ENCODE assay signal across 1 worm cellular context in genomic region chrII:6491817-6492452, ce11.
TF ChIP-seq lines count a peak whose summit lies in the region.

TSS of gene T28D9.11 (minus strand) at chrII:6491993.
TSS of gene T28D9.1 (plus strand) at chrII:6492402.

TF ChIP-seq in whole organism, L4 larva, 104 proteins besides CTCF, POLR2A, EP300 and RAD21 (continued from another document):
- TF ChIP-seq nhr-102 (tag; optimal IDR thresholded peaks at IDR 0.05; lab: Kevin White, UChicago): no peak
- TF ChIP-seq mdl-1 (tag; optimal IDR thresholded peaks at IDR 0.05; lab: Kevin White, UChicago): peak in 1 of 2 experiments; percentile 27
- TF ChIP-seq spr-1 (tag; optimal IDR thresholded peaks at IDR 0.05; lab: Kevin White, UChicago): peak; percentile 4
- no peak for TF ChIP-seq nhr-6 (tag; optimal IDR thresholded peaks at IDR 0.05; lab: Kevin White, UChicago)
- no peak for TF ChIP-seq saeg-2 (GFP tag; IDR thresholded peaks at IDR 0.05; lab: Robert Waterston, UW)
- TF ChIP-seq lin-38 (GFP tag; IDR thresholded peaks at IDR 0.05; lab: Robert Waterston, UW): peak; percentile 44
- TF ChIP-seq F26F4.8 (GFP tag; conservative IDR thresholded peaks at IDR 0.05; lab: Robert Waterston, UW): no peak
- no peak for TF ChIP-seq ceh-28 (tag; optimal IDR thresholded peaks at IDR 0.05; lab: Kevin White, UChicago)
- no peak for TF ChIP-seq sdz-12 (GFP tag; optimal IDR thresholded peaks at IDR 0.05; lab: Kevin White, UChicago)
- TF ChIP-seq T20F7.1 (GFP tag; optimal IDR thresholded peaks at IDR 0.05; lab: Kevin White, UChicago): no peak
- TF ChIP-seq unc-62 (GFP tag; optimal IDR thresholded peaks at IDR 0.05 in 1 of 2; lab: Kevin White, UChicago): peak in 1 of 2 experiments; percentile 48
- TF ChIP-seq unc-62 (tag; optimal IDR thresholded peaks at IDR 0.05; lab: Kevin White, UChicago): no peak
- TF ChIP-seq unc-39 (tag; optimal IDR thresholded peaks at IDR 0.05; lab: Kevin White, UChicago): no peak
- peak; percentile 8 for TF ChIP-seq nhr-48 (tag; optimal IDR thresholded peaks at IDR 0.05; lab: Kevin White, UChicago)
- TF ChIP-seq zip-11 (GFP tag; IDR thresholded peaks at IDR 0.05; lab: Robert Waterston, UW): no peak
- no peak for TF ChIP-seq daf-8 (GFP tag; IDR thresholded peaks at IDR 0.05; lab: Robert Waterston, UW)
- no peak for TF ChIP-seq Y5F2A.4 (GFP tag; optimal IDR thresholded peaks at IDR 0.05; lab: Kevin White, UChicago)
- no peak for TF ChIP-seq arid-1 (GFP tag; conservative IDR thresholded peaks at IDR 0.05; lab: Robert Waterston, UW)
- TF ChIP-seq madf-5 (GFP tag; IDR thresholded peaks at IDR 0.05; lab: Robert Waterston, UW): 0 out of 4 replicates have a peak, but pooled peaks of 1 of the 2 experiments have one; percentile 32
- no peak for TF ChIP-seq spr-3 (GFP tag; optimal IDR thresholded peaks at IDR 0.05; lab: Kevin White, UChicago)
- TF ChIP-seq ces-1 (GFP tag; optimal IDR thresholded peaks at IDR 0.05; lab: Kevin White, UChicago): no peak
- peak; percentile 73 for TF ChIP-seq ctbp-1 (GFP tag; IDR thresholded peaks at IDR 0.05; lab: Robert Waterston, UW)
- TF ChIP-seq mes-2 (tag; optimal IDR thresholded peaks at IDR 0.05; lab: Kevin White, UChicago; ENCODE audit: poor library complexity, severe bottlenecking): peak; percentile 61
- TF ChIP-seq F49E8.2 (tag; optimal IDR thresholded peaks at IDR 0.05; lab: Kevin White, UChicago; ENCODE audit: borderline replicate concordance): no peak
- TF ChIP-seq F37D6.2 (tag; optimal IDR thresholded peaks at IDR 0.05; lab: Kevin White, UChicago): peak; percentile 71
- no peak for TF ChIP-seq attf-4 (tag; optimal IDR thresholded peaks at IDR 0.05; lab: Kevin White, UChicago)
- TF ChIP-seq lsy-2 (tag; optimal IDR thresholded peaks at IDR 0.05; lab: Kevin White, UChicago): peak; percentile 70 to 77
- no peak for TF ChIP-seq nhr-237 (tag; optimal IDR thresholded peaks at IDR 0.05; lab: Kevin White, UChicago)
- TF ChIP-seq nhr-42 (GFP tag; IDR thresholded peaks at IDR 0.05; lab: Robert Waterston, UW): peak; percentile 60; the same call in 1 of the 2 replicates
- no peak for TF ChIP-seq ama-1 (optimal IDR thresholded peaks at IDR 0.05; lab: Kevin White, UChicago)
- 0 out of 2 replicates have a peak, but pooled peaks have one; percentile 40 for TF ChIP-seq T26A8.4 (GFP tag; IDR thresholded peaks at IDR 0.05; lab: Robert Waterston, UW)
- TF ChIP-seq dve-1 (tag; optimal IDR thresholded peaks at IDR 0.05; lab: Kevin White, UChicago; ENCODE audit: insufficient read depth): no peak
- TF ChIP-seq skn-1 (tag; optimal IDR thresholded peaks at IDR 0.05; lab: Kevin White, UChicago): no peak
- TF ChIP-seq nhr-111 (GFP tag; optimal IDR thresholded peaks at IDR 0.05; lab: Kevin White, UChicago): no peak
- TF ChIP-seq R02D3.7 (tag; optimal IDR thresholded peaks at IDR 0.05; lab: Kevin White, UChicago): no peak
- TF ChIP-seq lin-13 (GFP tag; optimal IDR thresholded peaks at IDR 0.05; lab: Kevin White, UChicago): peak; percentile 68
- TF ChIP-seq aly-2 (tag; optimal IDR thresholded peaks at IDR 0.05; lab: Kevin White, UChicago): no peak
- no peak for TF ChIP-seq ceh-82 (tag; optimal IDR thresholded peaks at IDR 0.05; lab: Kevin White, UChicago)
- TF ChIP-seq nhr-11 (tag; optimal IDR thresholded peaks at IDR 0.05; lab: Kevin White, UChicago): peak; percentile 49
- no peak for TF ChIP-seq lir-3 (tag; optimal IDR thresholded peaks at IDR 0.05; lab: Kevin White, UChicago)
- no peak for TF ChIP-seq unc-130 (GFP tag; optimal IDR thresholded peaks at IDR 0.05; lab: Kevin White, UChicago)
- TF ChIP-seq php-3 (GFP tag; IDR thresholded peaks at IDR 0.05; lab: Robert Waterston, UW): 0 out of 2 replicates have a peak, but pooled peaks have one; percentile 36
- 0 out of 2 replicates have a peak, but pooled peaks have one; percentile 56 for TF ChIP-seq F44E2.7 (GFP tag; IDR thresholded peaks at IDR 0.05; lab: Robert Waterston, UW)
